Fruit fly (Drosophila melanogaster) whole organism, embryonic: ENCODE measurements around the gene Acn.
A peak's percentile ranks its signal among the peaks of the same experiment; 100 is the strongest.

ENCODE experiments used
- BEAF-32 ChIP-seq: fragments of 200-800 bp; sonication (Bioruptor generic); optimal IDR thresholded peaks from 3 replicates; lab custom pipeline; 2017; ENCODE audit warnings: missing biosample characterization, missing genetic modification characterization, mild to moderate bottlenecking, moderate library complexity, missing genetic modification reagents
- BtbVII ChIP-seq: fragments of 200-800 bp; sonication (Bioruptor generic); optimal IDR thresholded peaks from 3 replicates; lab custom pipeline; 2017; ENCODE audit warnings: missing biosample characterization, mild to moderate bottlenecking, missing genetic modification characterization
- CG10462 ChIP-seq: fragments of 200-800 bp; sonication (Bioruptor generic); optimal IDR thresholded peaks from 2 replicates; lab custom pipeline; 2016; ENCODE audit warnings: missing biosample characterization, missing genetic modification characterization
- CG11247 ChIP-seq: fragments of 200-800 bp; sonication (Bioruptor generic); IDR thresholded peaks from 2 replicates; pipeline ENCODE4 v1.3.6; 2022; ENCODE audit warnings: missing biosample characterization, missing genetic modification characterization
- CG12071 ChIP-seq: fragments of 200-800 bp; sonication (Bioruptor generic); optimal IDR thresholded peaks from 3 replicates; lab custom pipeline; 2018; ENCODE audit warnings: missing biosample characterization, mild to moderate bottlenecking, missing genetic modification characterization
- CG13775 ChIP-seq: fragments of 200-800 bp; sonication (Bioruptor generic); optimal IDR thresholded peaks from 3 replicates; lab custom pipeline; 2017; ENCODE audit warnings: missing biosample characterization, mild to moderate bottlenecking, missing genetic modification characterization
- CG1647 ChIP-seq: fragments of 200-800 bp; sonication (Bioruptor generic); optimal IDR thresholded peaks from 3 replicates; lab custom pipeline; 2016; ENCODE audit warnings: missing biosample characterization, missing genetic modification characterization
- CG16813 ChIP-seq: fragments of 200-800 bp; sonication (Bioruptor generic); IDR thresholded peaks from 3 replicates; pipeline ENCODE4 v1.3.6; 2022; ENCODE audit warnings: missing biosample characterization, missing genetic modification characterization; ENCODE audit not compliant: partially characterized antibody
- CG16863 ChIP-seq: fragments of 200-800 bp; sonication (Bioruptor generic); optimal IDR thresholded peaks from 3 replicates; lab custom pipeline; 2016; ENCODE audit warnings: missing biosample characterization, missing genetic modification characterization
- CG17802 ChIP-seq: fragments of 200-800 bp; sonication (Bioruptor generic); optimal IDR thresholded peaks from 2 replicates; lab custom pipeline; 2018; ENCODE audit warnings: missing biosample characterization, mild to moderate bottlenecking, missing genetic modification characterization, moderate library complexity
- CG30020 ChIP-seq: fragments of 200-800 bp; optimal IDR thresholded peaks from 2 replicates; lab custom pipeline; 2019; ENCODE audit warnings: missing biosample characterization, mild to moderate bottlenecking, missing genetic modification characterization, moderate library complexity
- CG34422 ChIP-seq: fragments of 200-800 bp; sonication (Bioruptor generic); IDR thresholded peaks from 3 replicates; pipeline ENCODE4 v1.3.6; 2022; ENCODE audit warnings: missing biosample characterization, missing genetic modification characterization
- CG43689 ChIP-seq: fragments of 200-800 bp; sonication (Bioruptor generic); IDR thresholded peaks from 2 replicates; pipeline ENCODE4 v1.3.6; 2022; ENCODE audit warnings: missing biosample characterization, missing genetic modification characterization
- CG4707 ChIP-seq: fragments of 200-800 bp; sonication (Bioruptor generic); optimal IDR thresholded peaks from 2 replicates; lab custom pipeline; 2018; ENCODE audit warnings: missing biosample characterization, mild to moderate bottlenecking, missing genetic modification characterization, moderate library complexity
- CG6683 ChIP-seq: fragments of 200-800 bp; sonication (Bioruptor generic); optimal IDR thresholded peaks from 2 replicates; lab custom pipeline; 2017; ENCODE audit warnings: missing biosample characterization, mild to moderate bottlenecking, missing genetic modification characterization, missing genetic modification reagents
- CG6689 ChIP-seq: fragments of 200-800 bp; sonication (Bioruptor generic); IDR thresholded peaks from 2 replicates; pipeline ENCODE4 v1.3.6; 2022; ENCODE audit warnings: missing biosample characterization, missing genetic modification characterization
- CG7357 ChIP-seq: fragments of 200-800 bp; sonication (Bioruptor generic); IDR thresholded peaks from 3 replicates; pipeline ENCODE4 v1.3.6; 2022; ENCODE audit warnings: missing biosample characterization, missing genetic modification characterization
- CG7372 ChIP-seq: fragments of 200-800 bp; sonication (Bioruptor generic); IDR thresholded peaks from 2 replicates; pipeline ENCODE4 v1.3.6; 2022; ENCODE audit warnings: missing biosample characterization, missing genetic modification characterization
- CG7556 ChIP-seq: fragments of 200-800 bp; sonication (Bioruptor generic); optimal IDR thresholded peaks from 2 replicates; lab custom pipeline; 2017; ENCODE audit warnings: missing biosample characterization, mild to moderate bottlenecking, missing genetic modification characterization
- CG7786 ChIP-seq: fragments of 200-800 bp; sonication (Bioruptor generic); optimal IDR thresholded peaks from 2 replicates; lab custom pipeline; 2016; ENCODE audit warnings: missing biosample characterization, missing genetic modification characterization
- CG8290 ChIP-seq, 3 experiments: fragments of 200-800 bp; sonication (Bioruptor generic); optimal IDR thresholded peaks; 2 replicates each; lab custom pipeline; 2016 to 2019; ENCODE audit warnings: missing biosample characterization in 3 of 3, missing genetic modification characterization in 3 of 3, mild to moderate bottlenecking in 2 of 3, moderate library complexity in 1 of 3
- CG9797 ChIP-seq: fragments of 200-800 bp; sonication (Bioruptor generic); optimal IDR thresholded peaks from 3 replicates; lab custom pipeline; 2018; ENCODE audit warnings: missing biosample characterization, mild to moderate bottlenecking, missing genetic modification characterization
- CTCF ChIP-seq: fragments of 200-800 bp; sonication (Bioruptor generic); optimal IDR thresholded peaks from 2 replicates; lab custom pipeline; 2017; ENCODE audit warnings: missing biosample characterization, mild to moderate bottlenecking, missing genetic modification characterization, moderate library complexity
- D19B ChIP-seq: fragments of 200-800 bp; sonication (Bioruptor generic); optimal IDR thresholded peaks from 2 replicates; lab custom pipeline; 2017; ENCODE audit warnings: missing biosample characterization, mild to moderate bottlenecking, missing genetic modification characterization
- Doc2 ChIP-seq: fragments of 200-800 bp; sonication (Bioruptor generic); IDR thresholded peaks from 2 replicates; pipeline ENCODE4 v1.3.6; 2022; ENCODE audit warnings: missing biosample characterization, missing genetic modification characterization
- Dp ChIP-seq: fragments of 200-800 bp; sonication (Bioruptor generic); optimal IDR thresholded peaks from 2 replicates; lab custom pipeline; 2018; ENCODE audit warnings: missing biosample characterization, mild to moderate bottlenecking, missing genetic modification characterization, moderate library complexity
- HHEX ChIP-seq: fragments of 200-800 bp; sonication (Bioruptor generic); optimal IDR thresholded peaks from 3 replicates; lab custom pipeline; 2017; ENCODE audit warnings: missing biosample characterization, mild to moderate bottlenecking, missing genetic modification characterization, missing genetic modification reagents
- HmgD ChIP-seq: fragments of 200-800 bp; sonication (Bioruptor generic); optimal IDR thresholded peaks from 3 replicates; lab custom pipeline; 2016; ENCODE audit warnings: missing biosample characterization, missing genetic modification characterization
- Med ChIP-seq: fragments of 200-800 bp; sonication (Bioruptor generic); peaks from one replicate; lab custom pipeline; 2016; ENCODE audit warnings: missing biosample characterization, missing genetic modification characterization, mild to moderate bottlenecking, inconsistent platforms, moderate library complexity
- Ravus ChIP-seq: fragments of 200-800 bp; sonication (Bioruptor generic); IDR thresholded peaks from 2 replicates; pipeline ENCODE4 v1.3.6; 2022; ENCODE audit warnings: missing biosample characterization, missing genetic modification characterization
- Sox102F ChIP-seq: fragments of 200-800 bp; sonication (Bioruptor generic); optimal IDR thresholded peaks from 2 replicates; lab custom pipeline; 2018; ENCODE audit warnings: missing biosample characterization, mild to moderate bottlenecking, missing genetic modification characterization, moderate library complexity
- az2 ChIP-seq: fragments of 200-800 bp; sonication (Bioruptor generic); optimal IDR thresholded peaks from 3 replicates; lab custom pipeline; 2016; ENCODE audit warnings: missing biosample characterization, missing genetic modification characterization
- bowl ChIP-seq: fragments of 200-800 bp; sonication (Bioruptor generic); IDR thresholded peaks from 2 replicates; pipeline ENCODE4 v1.3.6; 2022; ENCODE audit warnings: missing biosample characterization, missing genetic modification characterization
- ems ChIP-seq: fragments of 200-800 bp; sonication (Bioruptor generic); optimal IDR thresholded peaks from 3 replicates; lab custom pipeline; 2016; ENCODE audit warnings: missing biosample characterization, missing genetic modification characterization
- fd102C ChIP-seq: fragments of 200-800 bp; sonication (Bioruptor generic); optimal IDR thresholded peaks from 2 replicates; lab custom pipeline; 2018; ENCODE audit warnings: missing biosample characterization, mild to moderate bottlenecking, missing genetic modification characterization, moderate library complexity
- fu2 ChIP-seq: fragments of 200-800 bp; sonication (Bioruptor generic); optimal IDR thresholded peaks from 2 replicates; lab custom pipeline; 2016; ENCODE audit warnings: missing biosample characterization, missing genetic modification characterization
- h ChIP-seq: fragments of >200 bp; optimal IDR thresholded peaks from 2 replicates; lab custom pipeline; 2017
- her ChIP-seq: fragments of 200-800 bp; sonication (Bioruptor generic); optimal IDR thresholded peaks from 2 replicates; lab custom pipeline; 2016; ENCODE audit warnings: missing biosample characterization, missing genetic modification characterization
- kni ChIP-seq: fragments of 200-800 bp; sonication (Bioruptor generic); optimal IDR thresholded peaks from 3 replicates; lab custom pipeline; 2017; ENCODE audit warnings: mild to moderate bottlenecking, missing biosample characterization, missing genetic modification reagents, missing genetic modification characterization
- lov ChIP-seq, 2 experiments: fragments of 200-800 bp in 1 of 2; fragments of >200 bp in 1 of 2; sonication (Bioruptor generic) in 1 of 2; IDR thresholded peaks in 1 of 2; optimal IDR thresholded peaks in 1 of 2; 2 replicates in 1 of 2; 3 replicates in 1 of 2; pipeline versions ENCODE4 v1.3.6 to Lab custom; 2017 to 2022; ENCODE audit warnings: missing biosample characterization in 1 of 2, missing genetic modification characterization in 1 of 2
- mld ChIP-seq: fragments of 200-800 bp; sonication (Bioruptor generic); IDR thresholded peaks from 3 replicates; pipeline ENCODE4 v1.3.6; 2022; ENCODE audit warnings: missing biosample characterization, missing genetic modification characterization; ENCODE audit not compliant: partially characterized antibody
- nau ChIP-seq: fragments of 200-800 bp; sonication (Bioruptor generic); optimal IDR thresholded peaks from 3 replicates; lab custom pipeline; 2017; ENCODE audit warnings: missing biosample characterization, mild to moderate bottlenecking, missing genetic modification characterization, missing genetic modification reagents
- sens-2 ChIP-seq: fragments of 200-800 bp; sonication (Bioruptor generic); IDR thresholded peaks from 2 replicates; pipeline ENCODE4 v1.3.6; 2022; ENCODE audit warnings: missing biosample characterization, missing genetic modification characterization
- slbo ChIP-seq: fragments of 200-800 bp; sonication (Bioruptor generic); IDR thresholded peaks from 2 replicates; pipeline ENCODE4 v1.3.6; 2022; ENCODE audit warnings: missing biosample characterization, missing genetic modification characterization
- so ChIP-seq: fragments of 200-800 bp; sonication (Bioruptor generic); IDR thresholded peaks from 3 replicates; pipeline ENCODE4 v1.3.6; 2022; ENCODE audit warnings: missing biosample characterization, missing genetic modification characterization
- ssp ChIP-seq: fragments of 200-800 bp; sonication (Bioruptor generic); IDR thresholded peaks from 2 replicates; pipeline ENCODE4 v1.3.6; 2022; ENCODE audit warnings: missing biosample characterization, missing genetic modification characterization
- tin ChIP-seq: fragments of 200-800 bp; sonication (Bioruptor generic); optimal IDR thresholded peaks from 3 replicates; lab custom pipeline; 2016; ENCODE audit warnings: missing biosample characterization, missing genetic modification characterization
- tio ChIP-seq: fragments of 200-800 bp; sonication (Bioruptor generic); optimal IDR thresholded peaks from 2 replicates; lab custom pipeline; 2017; ENCODE audit warnings: missing biosample characterization, missing genetic modification characterization, inconsistent platforms
- twi ChIP-seq: fragments of 200-800 bp; optimal IDR thresholded peaks from 2 replicates; lab custom pipeline; 2019; ENCODE audit warnings: missing biosample characterization, mild to moderate bottlenecking, missing genetic modification characterization, moderate library complexity
- wdn ChIP-seq: fragments of 200-800 bp; sonication (Bioruptor generic); IDR thresholded peaks from 2 replicates; pipeline ENCODE4 v1.3.6; 2022; ENCODE audit warnings: missing biosample characterization, missing genetic modification characterization

Gene Acn

DNA sequence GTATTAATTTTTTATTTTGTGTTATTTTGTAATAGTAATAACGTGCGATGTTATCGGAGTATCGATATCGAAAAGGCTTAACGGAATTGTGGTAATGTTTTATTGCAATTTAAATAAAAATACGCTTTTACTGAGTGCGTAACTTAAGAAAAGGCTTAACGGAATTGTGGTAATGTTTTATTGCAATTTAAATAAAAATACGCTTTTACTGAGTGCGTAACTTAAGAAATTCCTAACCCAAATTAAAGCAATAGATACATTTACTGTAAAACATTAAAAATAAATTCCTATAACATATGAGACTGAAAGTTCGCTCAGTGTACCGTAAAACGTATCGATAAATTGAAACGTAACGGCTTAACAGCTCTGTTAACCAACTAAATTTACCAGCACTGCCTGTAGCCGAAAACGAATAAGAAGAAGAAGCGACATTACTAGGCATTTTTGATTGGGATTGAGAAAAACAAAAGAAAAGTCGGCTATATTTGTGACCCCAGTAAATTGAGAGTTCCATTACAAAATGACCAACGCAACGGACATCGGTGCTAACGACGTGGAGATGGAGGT lies 6.5 kb downstream of the Acn start, which contains the start of gene Rpn3 (continued):
- TF ChIP-seq wdn (peak; percentile 77), twi (peak; percentile 50), CG7786 (GFP tag; lab: Kevin White, UChicago) (peak; percentile 83), mld (no peak), BEAF-32 (GFP tag; lab: Kevin White, UChicago) (peak; percentile 70), CG7357 (peak; percentile 47; the same call in 1 of the 3 replicates), kni (GFP tag; lab: Kevin White, UChicago) (no peak), HHEX (GFP tag; lab: Kevin White, UChicago) (peak; percentile 56), CG9797 (GFP tag; lab: Kevin White, UChicago) (no peak), Sox102F (GFP tag; lab: Kevin White, UChicago) (peak; percentile 91), fu2 (GFP tag; lab: Kevin White, UChicago) (peak; percentile 80), tin (GFP tag; lab: Kevin White, UChicago) (peak; percentile 81), ssp (peak; percentile 73), h (no peak), CG12071 (GFP tag; lab: Kevin White, UChicago) (no peak), CG10462 (GFP tag; lab: Kevin White, UChicago) (peak; percentile 79), slbo (GFP tag; lab: Robert Waterston, UW) (peak; percentile 90), bowl (GFP tag; lab: Robert Waterston, UW) (no peak), Doc2 (GFP tag; lab: Robert Waterston, UW) (0 out of 2 replicates have a peak, but pooled peaks have one; percentile 12), CG11247 (GFP tag; lab: Robert Waterston, UW) (peak; percentile 71), sens-2 (GFP tag; lab: Robert Waterston, UW) (peak; percentile 76; the same call in 1 of the 2 replicates), ems (peak; percentile 80), Med (GFP tag; lab: Kevin White, UChicago) (peak; percentile 96), CG17802 (peak; percentile 54), CG6683 (GFP tag; lab: Kevin White, UChicago) (peak; percentile 27), BtbVII (peak; percentile 38), tio (GFP tag; lab: Kevin White, UChicago) (no peak), CTCF (GFP tag; lab: Kevin White, UChicago) (no peak), CG8290 (GFP tag; optimal IDR thresholded peaks at IDR 0.05; lab: Kevin White, UChicago) (peak; percentile 77), CG8290 (tag; optimal IDR thresholded peaks at IDR 0.05; lab: Kevin White, UChicago) (no peak), CG6689 (peak; percentile 91), CG7556 (GFP tag; lab: Kevin White, UChicago) (peak; percentile 78), CG34422 (GFP tag; lab: Robert Waterston, UW) (peak; percentile 83), D19B (GFP tag; lab: Kevin White, UChicago) (no peak), az2 (GFP tag; lab: Kevin White, UChicago) (peak; percentile 91), Dp (GFP tag; lab: Kevin White, UChicago) (peak; percentile 10), CG30020 (tag; lab: Kevin White, UChicago) (peak; percentile 55), CG7372 (peak; percentile 53; the same call in 1 of the 2 replicates), Ravus (GFP tag; lab: Robert Waterston, UW) (peak; percentile 55; the same call in 1 of the 2 replicates), nau (GFP tag; lab: Kevin White, UChicago) (no peak), CG1647 (GFP tag; lab: Kevin White, UChicago) (peak; percentile 54), CG16813 (GFP tag; lab: Robert Waterston, UW) (peak; percentile 64; the same call in 2 of the 3 replicates), HmgD (peak; percentile 67), CG4707 (GFP tag; lab: Kevin White, UChicago) (no peak), her (peak; percentile 62), lov (optimal IDR thresholded peaks at IDR 0.05; lab: Kevin White, UChicago) (no peak), lov (GFP tag; IDR thresholded peaks at IDR 0.05; lab: Robert Waterston, UW) (peak; percentile 75; the same call in 1 of the 3 replicates), CG16863 (GFP tag; lab: Kevin White, UChicago) (peak; percentile 79), CG43689 (peak; percentile 62), fd102C (peak; percentile 37), so (GFP tag; lab: Robert Waterston, UW) (peak; percentile 84), CG13775 (GFP tag; lab: Kevin White, UChicago) (peak; percentile 87)
